Fruit fly (Drosophila melanogaster): Measurements from ENCODE around the gene CrebA.

The CrebA gene

dm6 chr3L:15587445-15588381 is 52.5 kb downstream of the CrebA start, which contains the start of gene CG7656 (continued):
- no peak for TF ChIP-seq Spps (tag; optimal IDR thresholded peaks at IDR 0.05)
- peak; percentile 28; the same call in 1 of the 2 replicates for TF ChIP-seq CG14667 (GFP tag; IDR thresholded peaks at IDR 0.05)
- TF ChIP-seq CG4854 (GFP tag; optimal IDR thresholded peaks at IDR 0.05), result no peak
- peak; percentile 70 for TF ChIP-seq Aef1 (GFP tag; IDR thresholded peaks at IDR 0.05)
- peak; percentile 78 for TF ChIP-seq jumu (GFP tag; optimal IDR thresholded peaks at IDR 0.05)
- TF ChIP-seq Sox100B (GFP tag; optimal IDR thresholded peaks at IDR 0.05), result no peak
- peak; percentile 95 for TF ChIP-seq sens (GFP tag)
- no peak for TF ChIP-seq CG3065 (GFP tag; optimal IDR thresholded peaks at IDR 0.05)
- no peak for TF ChIP-seq hbn (GFP tag; IDR thresholded peaks at IDR 0.05; ENCODE audit: partially characterized antibody)
- TF ChIP-seq fd64A (GFP tag; optimal IDR thresholded peaks at IDR 0.05), result no peak
- TF ChIP-seq CG9876 (GFP tag; optimal IDR thresholded peaks at IDR 0.05), result peak; percentile 73
- peak; percentile 20 for TF ChIP-seq CG4820 (GFP tag; optimal IDR thresholded peaks at IDR 0.05)
- TF ChIP-seq CG7963 (GFP tag; IDR thresholded peaks at IDR 0.05; ENCODE audit: partially characterized antibody), result no peak
- no peak for TF ChIP-seq Poxn (GFP tag; IDR thresholded peaks at IDR 0.05)
- TF ChIP-seq sob (GFP tag; IDR thresholded peaks at IDR 0.05), result peak; percentile 75
- no peak for TF ChIP-seq trem (tag; optimal IDR thresholded peaks at IDR 0.05)
- peak; percentile 40 for TF ChIP-seq HLHmδ (GFP tag; optimal IDR thresholded peaks at IDR 0.05)
- TF ChIP-seq tll (GFP tag; optimal IDR thresholded peaks at IDR 0.05), result peak in 1 of 2 experiments; percentile 36
- TF ChIP-seq CG10431 (GFP tag; optimal IDR thresholded peaks at IDR 0.05), result no peak
- peak; percentile 78 for TF ChIP-seq dm (GFP tag; optimal IDR thresholded peaks at IDR 0.05)
- TF ChIP-seq Dp (GFP tag; optimal IDR thresholded peaks at IDR 0.05), result peak; percentile 39
- TF ChIP-seq lola (GFP tag; optimal IDR thresholded peaks at IDR 0.05), result no peak
- no peak for TF ChIP-seq CG2129 (GFP tag; IDR thresholded peaks at IDR 0.05; ENCODE audit: partially characterized antibody)
- TF ChIP-seq Bteb2 (GFP tag; optimal IDR thresholded peaks at IDR 0.05), result peak; percentile 2
- TF ChIP-seq PHDP (tag; optimal IDR thresholded peaks at IDR 0.05), result peak; percentile 18
- peak; percentile 63 for TF ChIP-seq repo (GFP tag; optimal IDR thresholded peaks at IDR 0.05)
- no peak for TF ChIP-seq ac (GFP tag; optimal IDR thresholded peaks at IDR 0.05)
- peak; percentile 54; the same call in 1 of the 2 replicates for TF ChIP-seq CG31224 (GFP tag; IDR thresholded peaks at IDR 0.05)
- peak; percentile 43 for TF ChIP-seq Max (GFP tag; optimal IDR thresholded peaks at IDR 0.05)
- TF ChIP-seq ken (GFP tag; IDR thresholded peaks at IDR 0.05), result peak; percentile 79
- TF ChIP-seq HmgZ (tag; optimal IDR thresholded peaks at IDR 0.05), result peak; percentile 75
- peak; percentile 64 for TF ChIP-seq Side (GFP tag; optimal IDR thresholded peaks at IDR 0.05)
- no peak for TF ChIP-seq CG18476 (GFP tag; optimal IDR thresholded peaks at IDR 0.05)
- TF ChIP-seq CG15601 (tag; optimal IDR thresholded peaks at IDR 0.05), result no peak
- no peak for TF ChIP-seq tna (GFP tag; IDR thresholded peaks at IDR 0.05; ENCODE audit: partially characterized antibody)
- TF ChIP-seq cas (GFP tag; IDR thresholded peaks at IDR 0.05), result 0 out of 2 replicates have a peak, but pooled peaks have one; percentile 11
- no peak for TF ChIP-seq CG7271 (tag; optimal IDR thresholded peaks at IDR 0.05)
- no peak for TF ChIP-seq prd (optimal IDR thresholded peaks at IDR 0.05)
- TF ChIP-seq prd (GFP tag; IDR thresholded peaks at IDR 0.05), result peak; percentile 82
- TF ChIP-seq CG7987 (GFP tag; optimal IDR thresholded peaks at IDR 0.05), result peak; percentile 50
- no peak for TF ChIP-seq CG1832 (GFP tag; optimal IDR thresholded peaks at IDR 0.05)
- peak; percentile 89 for TF ChIP-seq Antp (GFP tag; optimal IDR thresholded peaks at IDR 0.05)
- TF ChIP-seq Hmr (GFP tag; optimal IDR thresholded peaks at IDR 0.05), result peak; percentile 58
- TF ChIP-seq CG9609 (GFP tag; optimal IDR thresholded peaks at IDR 0.05), result peak; percentile 71
- no peak for TF ChIP-seq nerfin-1 (tag; optimal IDR thresholded peaks at IDR 0.05)
- no peak for TF ChIP-seq Ravus (GFP tag; IDR thresholded peaks at IDR 0.05)
- peak; percentile 61 for TF ChIP-seq ranshi (GFP tag; IDR thresholded peaks at IDR 0.05)
- peak; percentile 79 for TF ChIP-seq ind (GFP tag; optimal IDR thresholded peaks at IDR 0.05)

All from whole organism, embryonic.